Worm (Caenorhabditis elegans): ENCODE data around the gene taf-8.
A peak's percentile ranks its signal among the peaks of the same experiment; 100 is the strongest.

taf-8 gene

DNA sequence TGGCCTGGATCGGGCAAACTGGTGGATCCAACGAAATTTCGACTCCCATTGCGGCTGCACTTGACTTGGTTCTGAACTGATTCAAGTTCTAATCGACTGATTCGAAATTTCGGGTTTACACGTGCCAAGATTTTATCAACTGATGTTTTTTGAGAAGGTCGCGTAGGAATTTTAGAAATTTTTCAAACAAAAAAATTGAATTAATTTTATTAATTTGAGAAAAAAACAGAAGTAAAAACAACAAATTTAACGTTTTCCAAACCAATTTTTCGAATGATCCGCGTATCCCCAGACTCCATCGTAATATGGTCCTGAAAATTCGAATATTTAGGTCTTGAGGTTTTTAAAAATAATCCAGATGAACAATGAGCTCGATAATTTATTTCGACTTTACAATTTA, 16.2 kb upstream of the taf-8 start, which contains the start of gene ZK1307.3:
Gene ZK1307.3 (minus strand): TSS at position 101 of the 400 bp plus-strand sequence.
- no peak for TF ChIP-seq mbf-1 (tag; optimal IDR thresholded peaks at IDR 0.05)
- TF ChIP-seq nhr-6 (tag; optimal IDR thresholded peaks at IDR 0.05): no peak
- no peak for TF ChIP-seq lin-11 (tag; optimal IDR thresholded peaks at IDR 0.05)
- no peak for TF ChIP-seq mab-5 (tag; optimal IDR thresholded peaks at IDR 0.05)
- TF ChIP-seq lin-13 (GFP tag; optimal IDR thresholded peaks at IDR 0.05): no peak
- TF ChIP-seq R02D3.7 (tag; optimal IDR thresholded peaks at IDR 0.05): no peak
- no peak for TF ChIP-seq nhr-25 (tag; optimal IDR thresholded peaks at IDR 0.05)
- no peak for TF ChIP-seq aly-2 (tag; optimal IDR thresholded peaks at IDR 0.05)
- no peak for TF ChIP-seq ztf-1 (GFP tag; conservative IDR thresholded peaks at IDR 0.05)
- TF ChIP-seq skn-1 (tag; optimal IDR thresholded peaks at IDR 0.05): no peak
- TF ChIP-seq sma-9 (GFP tag; optimal IDR thresholded peaks at IDR 0.05): no peak
- no peak for TF ChIP-seq sma-9 (tag; optimal IDR thresholded peaks at IDR 0.05)
- TF ChIP-seq nhr-129 (tag; optimal IDR thresholded peaks at IDR 0.05): no peak
- no peak for TF ChIP-seq nhr-237 (tag; optimal IDR thresholded peaks at IDR 0.05)
- TF ChIP-seq crh-2 (tag; optimal IDR thresholded peaks at IDR 0.05): no peak

DNA sequence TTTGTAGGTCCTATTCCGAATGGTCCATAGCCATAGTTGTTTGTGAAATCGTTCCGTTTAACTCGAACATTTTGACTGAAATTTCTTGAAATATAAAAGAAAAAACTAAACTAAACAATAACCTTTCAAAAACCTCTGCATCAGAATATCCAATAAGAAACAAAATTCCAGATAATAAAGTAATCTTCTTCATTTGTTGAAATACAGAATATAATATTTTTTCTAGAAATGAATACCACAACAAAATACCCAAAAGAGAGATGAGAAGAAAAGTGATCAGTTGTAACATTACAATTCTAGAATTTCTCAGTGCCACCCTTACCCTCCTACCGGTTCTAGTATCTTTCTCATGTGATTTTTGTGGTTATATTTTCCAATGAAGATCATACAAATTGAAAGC, 15.4 kb upstream of the taf-8 start, which contains the start of gene ZK1307.2:
Gene ZK1307.2 (minus strand): TSS at position 274 of the 400 bp plus-strand sequence.
- TF ChIP-seq sma-9 (GFP tag; optimal IDR thresholded peaks at IDR 0.05): no peak
- TF ChIP-seq sma-9 (tag; optimal IDR thresholded peaks at IDR 0.05): no peak
- TF ChIP-seq nhr-25 (tag; optimal IDR thresholded peaks at IDR 0.05): peak; percentile 32

DNA sequence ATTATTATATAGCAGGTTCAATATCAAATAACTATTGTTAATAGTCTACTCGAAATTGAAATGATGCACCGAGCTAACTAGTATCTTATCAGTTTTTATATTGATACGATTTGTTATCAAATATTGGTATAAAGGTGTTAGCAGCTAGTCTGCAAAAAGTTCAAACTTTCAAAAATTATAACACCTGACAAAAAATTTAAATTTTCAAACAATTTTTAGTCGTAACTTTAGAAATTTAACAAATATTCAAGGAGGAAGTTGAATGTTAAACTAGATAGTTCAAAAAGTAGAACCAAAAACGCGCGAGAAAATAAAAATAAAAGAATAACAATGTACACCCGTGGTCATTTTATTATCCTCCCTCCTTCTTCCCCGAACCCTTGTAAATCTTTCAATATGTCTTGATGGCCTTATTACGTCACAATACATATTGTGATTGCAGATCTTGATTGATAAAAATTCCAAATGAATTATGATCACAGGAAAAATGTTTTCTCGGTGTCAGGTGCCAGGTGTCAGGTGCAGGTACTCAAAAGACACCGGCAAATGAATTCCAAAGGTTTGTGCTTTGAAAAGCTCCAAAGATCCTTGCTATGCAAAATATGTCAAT, 13.5 kb upstream of the taf-8 start, which contains the start of gene ZK1307.1:
Gene ZK1307.1 (minus strand): TSS at position 51 of the 610 bp plus-strand sequence.
- peak; percentile 18 for TF ChIP-seq nhr-129 (tag; optimal IDR thresholded peaks at IDR 0.05)
- peak; percentile 17 for TF ChIP-seq sma-9 (GFP tag; optimal IDR thresholded peaks at IDR 0.05)
- no peak for TF ChIP-seq sma-9 (tag; optimal IDR thresholded peaks at IDR 0.05)
- TF ChIP-seq sem-4 (tag; optimal IDR thresholded peaks at IDR 0.05): no peak

DNA sequence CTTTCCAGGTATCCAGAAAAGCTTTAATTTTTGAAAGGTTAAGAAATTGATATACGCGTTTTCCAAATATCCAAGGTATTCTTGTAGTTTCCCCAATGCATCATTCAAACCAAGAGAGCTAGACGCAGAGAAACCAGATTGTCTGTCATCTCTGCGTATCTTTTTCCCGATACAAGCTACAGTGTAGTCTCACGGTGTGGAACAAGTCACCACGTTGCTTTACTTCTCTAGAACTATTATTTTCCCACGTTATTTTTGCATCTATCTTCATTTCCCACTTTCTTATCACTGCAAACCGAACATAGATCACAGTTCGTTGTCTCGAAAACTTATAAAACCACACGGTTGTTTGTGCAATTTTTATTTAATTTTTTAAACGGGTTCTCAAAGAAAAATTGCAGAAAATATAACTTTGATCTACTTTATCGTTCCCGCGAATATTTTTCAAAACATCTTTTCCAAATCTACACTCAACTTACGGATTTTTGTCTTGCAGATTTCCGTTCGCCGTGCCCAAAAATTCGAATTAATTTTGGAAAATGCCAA, 12.8 kb upstream of the taf-8 start, which contains the start of gene gstk-1:
Gene gstk-1 (plus strand): TSS at position 496 of the 546 bp plus-strand sequence.
- no peak for TF ChIP-seq ceh-16 (tag; optimal IDR thresholded peaks at IDR 0.05)
- TF ChIP-seq lsy-2 (tag; optimal IDR thresholded peaks at IDR 0.05): peak in 1 of 2 experiments; percentile 35
- no peak for TF ChIP-seq ztf-1 (GFP tag; conservative IDR thresholded peaks at IDR 0.05)
- TF ChIP-seq sma-9 (GFP tag; optimal IDR thresholded peaks at IDR 0.05): peak; percentile 89
- TF ChIP-seq sma-9 (tag; optimal IDR thresholded peaks at IDR 0.05): no peak
- TF ChIP-seq lin-13 (GFP tag; optimal IDR thresholded peaks at IDR 0.05): peak; percentile 82
- TF ChIP-seq fos-1 (tag; optimal IDR thresholded peaks at IDR 0.05): peak; percentile 44
- TF ChIP-seq ceh-82 (tag; optimal IDR thresholded peaks at IDR 0.05): no peak
- no peak for TF ChIP-seq egl-27 (tag; optimal IDR thresholded peaks at IDR 0.05)
- TF ChIP-seq nhr-129 (tag; optimal IDR thresholded peaks at IDR 0.05): no peak
- no peak for TF ChIP-seq aly-2 (tag; optimal IDR thresholded peaks at IDR 0.05)
- TF ChIP-seq ama-1 (optimal IDR thresholded peaks at IDR 0.05): no peak
- TF ChIP-seq elt-1 (tag; optimal IDR thresholded peaks at IDR 0.05): no peak
- TF ChIP-seq nhr-21 (tag; optimal IDR thresholded peaks at IDR 0.05): peak; percentile 59
- peak; percentile 54 for TF ChIP-seq sma-3 (GFP tag; optimal IDR thresholded peaks at IDR 0.05)
- no peak for TF ChIP-seq lin-11 (tag; optimal IDR thresholded peaks at IDR 0.05)
- TF ChIP-seq lin-39 (tag; optimal IDR thresholded peaks at IDR 0.05): no peak
- TF ChIP-seq mdl-1 (tag; optimal IDR thresholded peaks at IDR 0.05): peak in 1 of 2 experiments; percentile 42
- TF ChIP-seq nhr-6 (tag; optimal IDR thresholded peaks at IDR 0.05): no peak
- no peak for TF ChIP-seq skn-1 (tag; optimal IDR thresholded peaks at IDR 0.05)
- no peak for TF ChIP-seq zag-1 (tag; optimal IDR thresholded peaks at IDR 0.05)
- no peak for TF ChIP-seq snpc-4 (tag; optimal IDR thresholded peaks at IDR 0.05)
- no peak for TF ChIP-seq sem-4 (tag; optimal IDR thresholded peaks at IDR 0.05)
- peak; percentile 11 for TF ChIP-seq F13H6.1 (tag; optimal IDR thresholded peaks at IDR 0.05)
- no peak for TF ChIP-seq dmd-4 (tag; optimal IDR thresholded peaks at IDR 0.05)
- TF ChIP-seq unc-39 (tag; optimal IDR thresholded peaks at IDR 0.05): no peak
- TF ChIP-seq ztf-11 (tag; optimal IDR thresholded peaks at IDR 0.05): no peak
- TF ChIP-seq nhr-12 (tag; optimal IDR thresholded peaks at IDR 0.05): no peak
- no peak for TF ChIP-seq nhr-237 (tag; optimal IDR thresholded peaks at IDR 0.05)
- TF ChIP-seq blmp-1 (tag; optimal IDR thresholded peaks at IDR 0.05; ENCODE audit: insufficient read depth): peak; percentile 25
- TF ChIP-seq crh-2 (tag; optimal IDR thresholded peaks at IDR 0.05): peak; percentile 81
- no peak for TF ChIP-seq ztf-4 (tag; optimal IDR thresholded peaks at IDR 0.05)
- no peak for TF ChIP-seq alr-1 (tag; optimal IDR thresholded peaks at IDR 0.05)
